Fruit fly (Drosophila melanogaster) whole organism, embryonic: ENCODE measurements around the gene CG43221.
A peak's percentile ranks its signal among the peaks of the same experiment; 100 is the strongest.

Experiments
- Abd-B ChIP-seq: fragments of 200-800 bp; sonication (Bioruptor generic); optimal IDR thresholded peaks from 2 replicates; lab custom pipeline; 2018; ENCODE audit warnings: missing biosample characterization, mild to moderate bottlenecking, missing genetic modification characterization, moderate library complexity
- Atf6 ChIP-seq: fragments of 200-800 bp; sonication (Bioruptor generic); IDR thresholded peaks from 2 replicates; pipeline ENCODE4 v1.3.6; 2022; ENCODE audit warnings: missing biosample characterization, missing genetic modification characterization
- B-H1 ChIP-seq: fragments of 200-800 bp; sonication (Bioruptor generic); IDR thresholded peaks from 3 replicates; pipeline ENCODE4 v1.3.6; 2022; ENCODE audit warnings: missing biosample characterization, missing genetic modification characterization
- BEAF-32 ChIP-seq: fragments of 200-800 bp; sonication (Bioruptor generic); optimal IDR thresholded peaks from 3 replicates; lab custom pipeline; 2017; ENCODE audit warnings: missing biosample characterization, missing genetic modification characterization, mild to moderate bottlenecking, moderate library complexity, missing genetic modification reagents
- Blimp-1 ChIP-seq: fragments of 200-800 bp; sonication (Bioruptor generic); optimal IDR thresholded peaks from 3 replicates; lab custom pipeline; 2018; ENCODE audit warnings: missing biosample characterization, missing genetic modification characterization, mild to moderate bottlenecking, moderate library complexity, missing genetic modification reagents
- CG10366 ChIP-seq: fragments of 200-800 bp; sonication (Bioruptor generic); IDR thresholded peaks from 2 replicates; pipeline ENCODE4 v1.3.6; 2022; ENCODE audit warnings: missing biosample characterization, missing genetic modification characterization
- CG11093 ChIP-seq: fragments of 200-800 bp; sonication (Bioruptor generic); IDR thresholded peaks from 3 replicates; pipeline ENCODE4 v1.3.6; 2022; ENCODE audit warnings: missing biosample characterization, missing genetic modification characterization
- CG11723 ChIP-seq: fragments of 200-800 bp; sonication (Bioruptor generic); optimal IDR thresholded peaks from 2 replicates; lab custom pipeline; 2017; ENCODE audit warnings: missing biosample characterization, mild to moderate bottlenecking, missing genetic modification characterization
- CG12104 ChIP-seq: fragments of 200-800 bp; sonication (Bioruptor generic); optimal IDR thresholded peaks from 3 replicates; lab custom pipeline; 2016; ENCODE audit warnings: missing biosample characterization, missing genetic modification characterization
- CG12769 ChIP-seq: fragments of 200-800 bp; sonication (Bioruptor generic); optimal IDR thresholded peaks from 2 replicates; lab custom pipeline; 2019; ENCODE audit warnings: missing biosample characterization, mild to moderate bottlenecking, missing genetic modification characterization, moderate library complexity
- CG13123 ChIP-seq: fragments of 200-800 bp; sonication (Bioruptor generic); optimal IDR thresholded peaks from 2 replicates; lab custom pipeline; 2016; ENCODE audit warnings: missing biosample characterization, missing genetic modification characterization
- CG15011 ChIP-seq: fragments of 200-800 bp; sonication (Bioruptor generic); optimal IDR thresholded peaks from 3 replicates; lab custom pipeline; 2018; ENCODE audit warnings: missing biosample characterization, mild to moderate bottlenecking, missing genetic modification characterization
- CG16813 ChIP-seq: fragments of 200-800 bp; sonication (Bioruptor generic); IDR thresholded peaks from 3 replicates; pipeline ENCODE4 v1.3.6; 2022; ENCODE audit warnings: missing biosample characterization, missing genetic modification characterization; ENCODE audit not compliant: partially characterized antibody
- CG32532 ChIP-seq: fragments of 200-800 bp; sonication (Bioruptor generic); IDR thresholded peaks from 2 replicates; pipeline ENCODE4 v1.3.6; 2022; ENCODE audit warnings: missing biosample characterization, missing genetic modification characterization
- CG3407 ChIP-seq: fragments of 200-800 bp; sonication (Bioruptor generic); optimal IDR thresholded peaks from 2 replicates; lab custom pipeline; 2018; ENCODE audit warnings: missing biosample characterization, mild to moderate bottlenecking, missing genetic modification characterization
- CG4360 ChIP-seq: fragments of 200-800 bp; sonication (Bioruptor generic); IDR thresholded peaks from 2 replicates; pipeline ENCODE4 v1.3.6; 2022; ENCODE audit warnings: missing biosample characterization, missing genetic modification characterization
- CG4424 ChIP-seq: fragments of 200-800 bp; sonication (Bioruptor generic); optimal IDR thresholded peaks from 3 replicates; lab custom pipeline; 2016; ENCODE audit warnings: missing biosample characterization, missing genetic modification characterization
- CG4854 ChIP-seq: fragments of 200-800 bp; sonication (Bioruptor generic); optimal IDR thresholded peaks from 2 replicates; lab custom pipeline; 2016; ENCODE audit warnings: missing biosample characterization, missing genetic modification characterization, inconsistent platforms
- CG8290 ChIP-seq, 3 experiments: fragments of 200-800 bp; sonication (Bioruptor generic); optimal IDR thresholded peaks; 2 replicates each; lab custom pipeline; 2016 to 2019; ENCODE audit warnings: missing biosample characterization in 3 of 3, missing genetic modification characterization in 3 of 3, mild to moderate bottlenecking in 2 of 3, moderate library complexity in 1 of 3
- CG8765 ChIP-seq: fragments of 200-800 bp; sonication (Bioruptor generic); IDR thresholded peaks from 2 replicates; pipeline ENCODE4 v1.3.6; 2022; ENCODE audit warnings: missing biosample characterization, missing genetic modification characterization
- Doc2 ChIP-seq: fragments of 200-800 bp; sonication (Bioruptor generic); IDR thresholded peaks from 2 replicates; pipeline ENCODE4 v1.3.6; 2022; ENCODE audit warnings: missing biosample characterization, missing genetic modification characterization
- Dp ChIP-seq: fragments of 200-800 bp; sonication (Bioruptor generic); optimal IDR thresholded peaks from 2 replicates; lab custom pipeline; 2018; ENCODE audit warnings: missing biosample characterization, mild to moderate bottlenecking, missing genetic modification characterization, moderate library complexity
- Fer1 ChIP-seq: fragments of 200-800 bp; sonication (Bioruptor generic); optimal IDR thresholded peaks from 2 replicates; lab custom pipeline; 2017; ENCODE audit warnings: missing biosample characterization, mild to moderate bottlenecking, missing genetic modification characterization
- HHEX ChIP-seq: fragments of 200-800 bp; sonication (Bioruptor generic); optimal IDR thresholded peaks from 3 replicates; lab custom pipeline; 2017; ENCODE audit warnings: missing biosample characterization, mild to moderate bottlenecking, missing genetic modification characterization, missing genetic modification reagents
- MTF-1 ChIP-seq: fragments of 200-800 bp; sonication (Bioruptor generic); optimal IDR thresholded peaks from 2 replicates; lab custom pipeline; 2018; ENCODE audit warnings: missing biosample characterization, mild to moderate bottlenecking, missing genetic modification characterization, borderline replicate concordance
- NK7.1 ChIP-seq: fragments of 200-800 bp; sonication (Bioruptor generic); optimal IDR thresholded peaks from 3 replicates; lab custom pipeline; 2016; ENCODE audit warnings: missing biosample characterization, missing genetic modification characterization
- Nf-YA ChIP-seq: fragments of 200-800 bp; sonication (Bioruptor generic); IDR thresholded peaks from 2 replicates; pipeline ENCODE4 v1.3.6; 2022; ENCODE audit warnings: missing biosample characterization, missing genetic modification characterization
- Oli ChIP-seq: fragments of 200-800 bp; sonication (Bioruptor generic); optimal IDR thresholded peaks from 2 replicates; lab custom pipeline; 2018; ENCODE audit warnings: missing biosample characterization, mild to moderate bottlenecking, missing genetic modification characterization, moderate library complexity
- Optix ChIP-seq: fragments of 200-800 bp; sonication (Bioruptor generic); IDR thresholded peaks from 3 replicates; pipeline ENCODE4 v1.3.6; 2022; ENCODE audit warnings: missing biosample characterization, missing genetic modification characterization
- Ravus ChIP-seq: fragments of 200-800 bp; sonication (Bioruptor generic); IDR thresholded peaks from 2 replicates; pipeline ENCODE4 v1.3.6; 2022; ENCODE audit warnings: missing biosample characterization, missing genetic modification characterization
- Ssrp ChIP-seq: fragments of 200-800 bp; sonication (Bioruptor generic); optimal IDR thresholded peaks from 2 replicates; lab custom pipeline; 2018; ENCODE audit warnings: missing biosample characterization, mild to moderate bottlenecking, missing genetic modification characterization, moderate library complexity
- abd-A ChIP-seq: fragments of 200-800 bp; sonication (Bioruptor generic); optimal IDR thresholded peaks from 3 replicates; lab custom pipeline; 2019; ENCODE audit warnings: missing biosample characterization, mild to moderate bottlenecking, missing genetic modification characterization, moderate library complexity
- ash1 ChIP-seq: fragments of 200-800 bp; sonication (Bioruptor generic); optimal IDR thresholded peaks from 2 replicates; lab custom pipeline; 2018; ENCODE audit warnings: missing biosample characterization, mild to moderate bottlenecking, missing genetic modification characterization
- cad ChIP-seq: fragments of >200 bp; optimal IDR thresholded peaks from 2 replicates; lab custom pipeline; 2017; ENCODE audit warnings: missing biosample characterization, missing genetic modification characterization
- dmrt99B ChIP-seq: fragments of 200-800 bp; sonication (Bioruptor generic); optimal IDR thresholded peaks from 2 replicates; lab custom pipeline; 2018; ENCODE audit warnings: missing biosample characterization, mild to moderate bottlenecking, missing genetic modification characterization, moderate library complexity
- fd64A ChIP-seq: fragments of 200-800 bp; sonication (Bioruptor generic); optimal IDR thresholded peaks from 3 replicates; lab custom pipeline; 2018; ENCODE audit warnings: missing biosample characterization, mild to moderate bottlenecking, missing genetic modification characterization
- fu2 ChIP-seq: fragments of 200-800 bp; sonication (Bioruptor generic); optimal IDR thresholded peaks from 2 replicates; lab custom pipeline; 2016; ENCODE audit warnings: missing biosample characterization, missing genetic modification characterization
- hkb ChIP-seq, 2 experiments: fragments of 200-800 bp in 1 of 2; fragments of >200 bp in 1 of 2; sonication (Bioruptor generic) in 1 of 2; IDR thresholded peaks in 1 of 2; optimal IDR thresholded peaks in 1 of 2; 2 replicates each; pipeline versions ENCODE4 v1.3.6 to Lab custom; 2017 to 2022; ENCODE audit warnings: missing biosample characterization in 1 of 2, missing genetic modification characterization in 1 of 2
- inv ChIP-seq: fragments of 200-800 bp; sonication (Bioruptor generic); IDR thresholded peaks from 2 replicates; pipeline ENCODE4 v1.3.6; 2022; ENCODE audit warnings: missing biosample characterization, missing genetic modification characterization; ENCODE audit not compliant: partially characterized antibody
- jing ChIP-seq: fragments of 200-800 bp; sonication (Bioruptor generic); optimal IDR thresholded peaks from 2 replicates; lab custom pipeline; 2018; ENCODE audit warnings: missing biosample characterization, mild to moderate bottlenecking, missing genetic modification characterization
- kni ChIP-seq: fragments of 200-800 bp; sonication (Bioruptor generic); optimal IDR thresholded peaks from 3 replicates; lab custom pipeline; 2017; ENCODE audit warnings: mild to moderate bottlenecking, missing biosample characterization, missing genetic modification reagents, missing genetic modification characterization
- lbe ChIP-seq: fragments of 200-800 bp; sonication (Bioruptor generic); optimal IDR thresholded peaks from 2 replicates; lab custom pipeline; 2016; ENCODE audit warnings: missing biosample characterization, mild to moderate bottlenecking, missing genetic modification characterization
- luna ChIP-seq: fragments of 200-800 bp; sonication (Bioruptor generic); optimal IDR thresholded peaks from 2 replicates; lab custom pipeline; 2016; ENCODE audit warnings: missing biosample characterization, missing genetic modification characterization
- mirr ChIP-seq: fragments of 200-800 bp; sonication (Bioruptor generic); optimal IDR thresholded peaks from 3 replicates; lab custom pipeline; 2018; ENCODE audit warnings: missing biosample characterization, mild to moderate bottlenecking, missing genetic modification characterization
- org-1 ChIP-seq: fragments of 200-800 bp; sonication (Bioruptor generic); optimal IDR thresholded peaks from 2 replicates; lab custom pipeline; 2017; ENCODE audit warnings: missing biosample characterization, missing genetic modification characterization
- run ChIP-seq: fragments of 200-800 bp; sonication (Bioruptor generic); optimal IDR thresholded peaks from 3 replicates; lab custom pipeline; 2018; ENCODE audit warnings: missing biosample characterization, mild to moderate bottlenecking, missing genetic modification characterization
- sens-2 ChIP-seq: fragments of 200-800 bp; sonication (Bioruptor generic); IDR thresholded peaks from 2 replicates; pipeline ENCODE4 v1.3.6; 2022; ENCODE audit warnings: missing biosample characterization, missing genetic modification characterization
- seq ChIP-seq: fragments of 200-800 bp; sonication (Bioruptor generic); IDR thresholded peaks from 2 replicates; pipeline ENCODE4 v1.3.6; 2022; ENCODE audit warnings: missing biosample characterization, missing genetic modification characterization
- unpg ChIP-seq: fragments of 200-800 bp; sonication (Bioruptor generic); optimal IDR thresholded peaks from 3 replicates; lab custom pipeline; 2018; ENCODE audit warnings: missing biosample characterization, mild to moderate bottlenecking, missing genetic modification characterization, moderate library complexity
- yki ChIP-seq: fragments of >200 bp; optimal IDR thresholded peaks from 3 replicates; lab custom pipeline; 2018
- z ChIP-seq: fragments of 200-800 bp; sonication (Bioruptor generic); IDR thresholded peaks from 3 replicates; pipeline ENCODE4 v1.3.6; 2022; ENCODE audit warnings: missing biosample characterization, missing genetic modification characterization

Gene CG43221

DNA sequence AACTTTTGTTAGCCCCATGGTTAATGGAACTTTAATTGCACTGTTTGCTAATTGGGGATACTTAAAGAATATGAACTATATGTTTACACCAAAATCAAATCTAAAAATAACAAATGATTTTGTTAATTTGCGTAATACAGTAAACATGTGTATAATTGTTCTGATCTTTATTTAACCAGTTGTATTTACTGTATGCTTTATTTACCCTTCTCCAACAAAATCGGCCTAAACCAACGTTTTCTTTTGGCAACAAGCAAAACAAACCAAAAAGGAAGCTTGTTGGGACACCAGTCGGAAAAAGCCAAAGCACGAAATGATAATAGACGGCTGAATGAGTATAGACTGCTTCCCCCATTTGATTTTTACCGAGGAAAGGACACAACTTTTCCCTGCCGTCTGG is 14.9 kb upstream of the CG43221 start (continued):
- TF ChIP-seq CG12769, result peak; percentile 91
- TF ChIP-seq CG12104 (GFP tag; lab: Kevin White, UChicago), result peak; percentile 33
- no peak for TF ChIP-seq sens-2 (GFP tag; lab: Robert Waterston, UW)
- TF ChIP-seq CG15011 (GFP tag; lab: Kevin White, UChicago), result peak; percentile 78
- TF ChIP-seq inv (GFP tag; lab: Robert Waterston, UW), result no peak
- no peak for TF ChIP-seq hkb (optimal IDR thresholded peaks at IDR 0.05; lab: Kevin White, UChicago)
- peak; percentile 65 for TF ChIP-seq hkb (GFP tag; IDR thresholded peaks at IDR 0.05; lab: Robert Waterston, UW)
- peak; percentile 28 for TF ChIP-seq MTF-1 (GFP tag; lab: Kevin White, UChicago)
- TF ChIP-seq CG4854, result peak; percentile 66
- TF ChIP-seq CG16813, result no peak
- no peak for TF ChIP-seq Dp (GFP tag; lab: Kevin White, UChicago)
- TF ChIP-seq abd-A, result no peak
- TF ChIP-seq CG3407 (GFP tag; lab: Kevin White, UChicago), result no peak
- peak; percentile 61 for TF ChIP-seq org-1 (GFP tag; lab: Kevin White, UChicago)
- TF ChIP-seq CG4360 (GFP tag; lab: Robert Waterston, UW), result no peak
- TF ChIP-seq CG8765 (GFP tag; lab: Robert Waterston, UW), result no peak
- no peak for TF ChIP-seq run (tag; lab: Kevin White, UChicago)
- TF ChIP-seq CG32532, result no peak; the same call in 1 of the 2 replicates
- TF ChIP-seq CG4424 (GFP tag; lab: Kevin White, UChicago), result no peak
- TF ChIP-seq z (GFP tag; lab: Robert Waterston, UW), result no peak
- no peak for TF ChIP-seq dmrt99B
- TF ChIP-seq Ssrp (tag; lab: Kevin White, UChicago), result no peak
- no peak for TF ChIP-seq lbe (GFP tag; lab: Kevin White, UChicago)
- TF ChIP-seq Blimp-1, result no peak
- TF ChIP-seq Ravus (GFP tag; lab: Robert Waterston, UW), result no peak
- no peak for TF ChIP-seq CG11093 (GFP tag; lab: Robert Waterston, UW)
- peak; percentile 61 for TF ChIP-seq NK7.1 (GFP tag; lab: Kevin White, UChicago)
- TF ChIP-seq Fer1 (GFP tag; lab: Kevin White, UChicago), result peak; percentile 85
- TF ChIP-seq fd64A, result no peak
- TF ChIP-seq mirr (GFP tag; lab: Kevin White, UChicago), result peak; percentile 62
- TF ChIP-seq B-H1 (GFP tag; lab: Robert Waterston, UW), result peak; percentile 19; the same call in 1 of the 3 replicates
- no peak for TF ChIP-seq kni
- no peak for TF ChIP-seq Optix (GFP tag; lab: Robert Waterston, UW)
- TF ChIP-seq HHEX (GFP tag; lab: Kevin White, UChicago), result peak; percentile 76
- TF ChIP-seq unpg (GFP tag; lab: Kevin White, UChicago), result peak; percentile 54
- TF ChIP-seq seq, result peak; percentile 35; the same call in 1 of the 2 replicates
- no peak for TF ChIP-seq BEAF-32 (GFP tag; lab: Kevin White, UChicago)
- TF ChIP-seq Atf6 (GFP tag; lab: Robert Waterston, UW), result peak; percentile 88
- TF ChIP-seq fu2 (GFP tag; lab: Kevin White, UChicago), result peak; percentile 34
- TF ChIP-seq Nf-YA (GFP tag; lab: Robert Waterston, UW), result no peak
- no peak for TF ChIP-seq jing (GFP tag; lab: Kevin White, UChicago)
- no peak for TF ChIP-seq Oli (tag; lab: Kevin White, UChicago)
- TF ChIP-seq Doc2 (GFP tag; lab: Robert Waterston, UW), result no peak
- TF ChIP-seq CG13123 (GFP tag; lab: Kevin White, UChicago), result no peak
- TF ChIP-seq yki (lab: Kevin White, UChicago), result no peak
- no peak for TF ChIP-seq CG11723 (GFP tag; lab: Kevin White, UChicago)
- no peak for TF ChIP-seq CG8290 (GFP tag; optimal IDR thresholded peaks at IDR 0.05; lab: Kevin White, UChicago)
- peak in 1 of 2 experiments; percentile 95 for TF ChIP-seq CG8290 (tag; optimal IDR thresholded peaks at IDR 0.05; lab: Kevin White, UChicago)
- TF ChIP-seq CG10366 (GFP tag; lab: Robert Waterston, UW), result no peak
- TF ChIP-seq Abd-B, result no peak
- peak; percentile 52 for TF ChIP-seq ash1 (GFP tag; lab: Kevin White, UChicago)
- peak; percentile 80 for TF ChIP-seq luna (GFP tag; lab: Kevin White, UChicago)
- TF ChIP-seq cad (GFP tag; lab: Kevin White, UChicago), result no peak
